Fruit fly (Drosophila melanogaster) whole organism, embryonic: Measurements from ENCODE around the gene Cdc14.

Experiments used
- ERR ChIP-seq: fragments of 200-800 bp; sonication (Bioruptor generic); optimal IDR thresholded peaks from 2 replicates; lab custom pipeline; 2016; ENCODE audit warnings: missing biosample characterization, missing genetic modification characterization
- chinmo ChIP-seq: fragments of 200-800 bp; sonication (Bioruptor generic); IDR thresholded peaks from 4 replicates; pipeline ENCODE4 v1.3.6; 2022; ENCODE audit warnings: missing biosample characterization, missing genetic modification characterization; ENCODE audit not compliant: partially characterized antibody

DNA sequence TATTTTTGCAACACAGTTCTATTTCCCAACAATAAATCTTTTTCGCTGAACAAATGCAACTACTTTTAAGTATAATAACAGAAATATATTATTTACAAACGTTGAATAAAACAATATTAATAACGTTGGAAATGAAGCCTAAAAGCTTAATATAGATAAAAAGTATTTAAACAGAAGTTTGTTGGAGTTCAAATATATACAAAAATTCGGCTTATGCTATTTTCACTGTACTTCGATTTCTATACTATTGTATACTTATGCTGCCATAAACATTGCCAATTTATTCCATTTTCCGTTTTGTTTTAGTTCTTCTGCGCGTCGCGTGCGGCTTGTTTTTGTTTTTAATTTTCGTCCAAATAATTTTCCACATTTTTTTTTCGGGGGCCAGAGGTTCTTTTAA lies 10.3 kb upstream of the Cdc14 start, which contains the start of gene CG7115:
- TF ChIP-seq ERR (GFP tag; lab: Kevin White, UChicago) (no peak), chinmo (no peak)
